Worm (Caenorhabditis elegans) whole organism, L1 larva: ENCODE data around the gene gtf-2H1.

Source experiments
- C16A3.4 ChIP-seq: fragments of 150-350 bp; optimal IDR thresholded peaks from 2 replicates; lab custom pipeline; 2014; ENCODE audit warnings: missing biosample characterization, missing genetic modification characterization
- aha-1 ChIP-seq: fragments of 150-350 bp; optimal IDR thresholded peaks from 2 replicates; lab custom pipeline; 2014; ENCODE audit warnings: missing biosample characterization, missing genetic modification characterization
- alr-1 ChIP-seq: fragments of 200-800 bp; sonication (Bioruptor generic); optimal IDR thresholded peaks from 2 replicates; lab custom pipeline; 2018; ENCODE audit warnings: borderline replicate concordance, mild to moderate bottlenecking, missing genetic modification characterization, missing compliant biosample characterization
- ama-1 ChIP-seq: fragments of 150-350 bp; optimal IDR thresholded peaks from 2 replicates; lab custom pipeline; 2014
- blmp-1 ChIP-seq: fragments of 150-350 bp; optimal IDR thresholded peaks from 2 replicates; lab custom pipeline; 2014; ENCODE audit warnings: missing biosample characterization, missing genetic modification characterization
- ceh-63 ChIP-seq: fragments of 200-800 bp; sonication (Bioruptor generic); optimal IDR thresholded peaks from 2 replicates; lab custom pipeline; 2018; ENCODE audit warnings: mild to moderate bottlenecking, missing genetic modification characterization, missing compliant biosample characterization
- ceh-90 ChIP-seq: sonication (generic microtip); optimal IDR thresholded peaks from 2 replicates; lab custom pipeline; 2016; ENCODE audit warnings: missing genetic modification characterization, missing compliant biosample characterization
- dsc-1 ChIP-seq: sonication (generic microtip); optimal IDR thresholded peaks from 2 replicates; lab custom pipeline; 2016; ENCODE audit warnings: mild to moderate bottlenecking, missing genetic modification characterization, missing compliant biosample characterization
- efl-1 ChIP-seq, 4 experiments: fragments of 150-350 bp; optimal IDR thresholded peaks in 3 of 4; peaks in 1 of 4; 1 replicate in 1 of 4; 2 replicates in 3 of 4; lab custom pipeline; 2014; ENCODE audit warnings: missing biosample characterization in 2 of 4, missing genetic modification characterization in 2 of 4, missing genetic modification reagents in 2 of 4
- ets-5 ChIP-seq: fragments of 200-800 bp; sonication (Bioruptor generic); IDR thresholded peaks from 2 replicates; pipeline ENCODE4 v1.3.6; 2022; ENCODE audit warnings: missing genetic modification characterization, missing compliant biosample characterization
- fkh-4 ChIP-seq: sonication (generic microtip); optimal IDR thresholded peaks from 2 replicates; lab custom pipeline; 2016; ENCODE audit warnings: missing compliant biosample characterization, missing genetic modification characterization, borderline replicate concordance
- fkh-8 ChIP-seq: sonication (generic microtip); optimal IDR thresholded peaks from 2 replicates; lab custom pipeline; 2016; ENCODE audit warnings: mild to moderate bottlenecking, missing genetic modification characterization, missing compliant biosample characterization
- grh-1 ChIP-seq: fragments of 200-800 bp; sonication (Bioruptor generic); IDR thresholded peaks from 2 replicates; pipeline ENCODE4 v1.3.6; 2022; ENCODE audit warnings: missing genetic modification reagents, missing genetic modification characterization, missing compliant biosample characterization
- hlh-17 ChIP-seq: fragments of 200-800 bp; sonication (Bioruptor generic); optimal IDR thresholded peaks from 2 replicates; lab custom pipeline; 2018; ENCODE audit warnings: missing genetic modification characterization, mild to moderate bottlenecking, missing compliant biosample characterization, moderate library complexity, borderline replicate concordance
- hlh-4 ChIP-seq: sonication (generic microtip); optimal IDR thresholded peaks from 2 replicates; lab custom pipeline; 2016; ENCODE audit warnings: mild to moderate bottlenecking, missing genetic modification characterization, missing compliant biosample characterization
- hpl-2 ChIP-seq: fragments of 150-350 bp; optimal IDR thresholded peaks from 2 replicates; lab custom pipeline; 2014; ENCODE audit warnings: missing biosample characterization, missing genetic modification reagents, missing genetic modification characterization
- irx-1 ChIP-seq: sonication (generic microtip); optimal IDR thresholded peaks from 2 replicates; lab custom pipeline; 2016; ENCODE audit warnings: missing genetic modification characterization, missing compliant biosample characterization
- isw-1 ChIP-seq: fragments of 200-800 bp; sonication (Bioruptor generic); IDR thresholded peaks from 2 replicates; pipeline ENCODE4 v1.3.6; 2022; ENCODE audit warnings: missing genetic modification characterization, missing compliant biosample characterization
- jun-1 ChIP-seq: fragments of 150-350 bp; optimal IDR thresholded peaks from 2 replicates; lab custom pipeline; 2014; ENCODE audit warnings: missing biosample characterization, missing genetic modification reagents, missing genetic modification characterization
- lin-13 ChIP-seq: fragments of 150-350 bp; optimal IDR thresholded peaks from 2 replicates; lab custom pipeline; 2014; ENCODE audit warnings: missing biosample characterization, missing genetic modification reagents, missing genetic modification characterization
- lin-14 ChIP-seq: fragments of 200-800 bp; sonication (Bioruptor generic); optimal IDR thresholded peaks from 2 replicates; lab custom pipeline; 2018; ENCODE audit warnings: mild to moderate bottlenecking, missing genetic modification characterization, moderate library complexity, missing compliant biosample characterization
- lin-15B ChIP-seq: fragments of 150-350 bp; sonication (generic microtip); optimal IDR thresholded peaks from 3 replicates; lab custom pipeline; 2014; ENCODE audit warnings: missing biosample characterization, missing genetic modification characterization
- lin-35 ChIP-seq, 2 experiments: fragments of 150-350 bp; optimal IDR thresholded peaks; 2 replicates each; lab custom pipeline; 2014; ENCODE audit warnings: missing biosample characterization in 2 of 2, missing genetic modification characterization in 2 of 2, missing genetic modification reagents in 2 of 2
- lin-39 ChIP-seq: fragments of 150-350 bp; optimal IDR thresholded peaks from 2 replicates; lab custom pipeline; 2014; ENCODE audit warnings: missing biosample characterization, missing genetic modification reagents, missing genetic modification characterization
- lir-3 ChIP-seq: sonication (generic microtip); optimal IDR thresholded peaks from 2 replicates; lab custom pipeline; 2016; ENCODE audit warnings: mild to moderate bottlenecking, missing genetic modification characterization, moderate library complexity, missing compliant biosample characterization; ENCODE audit not compliant: poor library complexity
- lsy-2 ChIP-seq, 2 experiments: fragments of 150-350 bp; optimal IDR thresholded peaks; 2 replicates each; lab custom pipeline; 2014; ENCODE audit warnings: missing biosample characterization in 2 of 2, missing genetic modification characterization in 2 of 2
- mef-2 ChIP-seq: fragments of 150-350 bp; optimal IDR thresholded peaks from 2 replicates; lab custom pipeline; 2014; ENCODE audit warnings: missing biosample characterization, missing genetic modification characterization
- mep-1 ChIP-seq: fragments of 150-350 bp; optimal IDR thresholded peaks from 2 replicates; lab custom pipeline; 2014; ENCODE audit warnings: missing biosample characterization, missing genetic modification characterization
- nhr-11 ChIP-seq: fragments of 150-350 bp; optimal IDR thresholded peaks from 2 replicates; lab custom pipeline; 2014; ENCODE audit warnings: missing biosample characterization, missing genetic modification characterization
- nhr-19 ChIP-seq: fragments of 200-800 bp; sonication (Bioruptor generic); conservative IDR thresholded peaks from 2 replicates; pipeline ENCODE4 v1.3.6; 2022; ENCODE audit warnings: missing genetic modification characterization, missing compliant biosample characterization
- nhr-237 ChIP-seq: fragments of 150-350 bp; optimal IDR thresholded peaks from 2 replicates; lab custom pipeline; 2014; ENCODE audit warnings: missing biosample characterization, missing genetic modification characterization
- nhr-47 ChIP-seq: sonication (generic microtip); optimal IDR thresholded peaks from 2 replicates; lab custom pipeline; 2016; ENCODE audit warnings: mild to moderate bottlenecking, missing genetic modification characterization, moderate library complexity, missing compliant biosample characterization
- nhr-71 ChIP-seq: sonication (generic microtip); optimal IDR thresholded peaks from 2 replicates; lab custom pipeline; 2016; ENCODE audit warnings: mild to moderate bottlenecking, missing genetic modification characterization, moderate library complexity, missing compliant biosample characterization
- nhr-76 ChIP-seq: sonication (generic microtip); optimal IDR thresholded peaks from 2 replicates; lab custom pipeline; 2017; ENCODE audit warnings: missing biosample characterization, missing genetic modification characterization
- nhr-77 ChIP-seq: fragments of 150-350 bp; optimal IDR thresholded peaks from 2 replicates; lab custom pipeline; 2014; ENCODE audit warnings: missing biosample characterization, missing genetic modification characterization
- nhr-85 ChIP-seq: sonication (generic microtip); peaks from one replicate; lab custom pipeline; 2016; ENCODE audit warnings: missing genetic modification characterization, inconsistent platforms, missing compliant biosample characterization
- pax-3 ChIP-seq: fragments of 200-800 bp; sonication (Bioruptor generic); optimal IDR thresholded peaks from 2 replicates; lab custom pipeline; 2018; ENCODE audit warnings: mild to moderate bottlenecking, missing genetic modification characterization, moderate library complexity, missing compliant biosample characterization
- pqm-1 ChIP-seq: sonication (generic microtip); optimal IDR thresholded peaks from 3 replicates; lab custom pipeline; 2017; ENCODE audit warnings: missing biosample characterization, missing genetic modification characterization
- rnt-1 ChIP-seq: sonication (generic microtip); optimal IDR thresholded peaks from 2 replicates; lab custom pipeline; 2016; ENCODE audit warnings: mild to moderate bottlenecking, missing genetic modification characterization, moderate library complexity, missing compliant biosample characterization
- sox-4 ChIP-seq: sonication (generic microtip); optimal IDR thresholded peaks from 2 replicates; lab custom pipeline; 2016; ENCODE audit warnings: missing genetic modification characterization, missing compliant biosample characterization
- sptf-1 ChIP-seq: fragments of 150-350 bp; optimal IDR thresholded peaks from 2 replicates; lab custom pipeline; 2014; ENCODE audit warnings: missing biosample characterization, missing genetic modification characterization
- swsn-7 ChIP-seq: sonication (generic microtip); optimal IDR thresholded peaks from 2 replicates; lab custom pipeline; 2016; ENCODE audit warnings: missing genetic modification characterization, missing compliant biosample characterization
- tbx-2 ChIP-seq: sonication (generic microtip); optimal IDR thresholded peaks from 2 replicates; lab custom pipeline; 2016; ENCODE audit warnings: missing genetic modification characterization, missing compliant biosample characterization
- unc-130 ChIP-seq: fragments of 150-350 bp; optimal IDR thresholded peaks from 2 replicates; lab custom pipeline; 2017; ENCODE audit warnings: missing biosample characterization, missing genetic modification characterization, inconsistent platforms
- unc-98 ChIP-seq: fragments of 200-800 bp; sonication (Bioruptor generic); IDR thresholded peaks from 2 replicates; pipeline ENCODE4 v1.3.6; 2022; ENCODE audit warnings: missing genetic modification characterization, missing compliant biosample characterization
- vab-15 ChIP-seq: sonication (generic microtip); optimal IDR thresholded peaks from 2 replicates; lab custom pipeline; 2017; ENCODE audit warnings: missing genotype, mild to moderate bottlenecking, missing genetic modification characterization, missing compliant biosample characterization
- xbp-1 ChIP-seq: sonication (generic microtip); optimal IDR thresholded peaks from 2 replicates; lab custom pipeline; 2016; ENCODE audit warnings: missing genetic modification characterization, missing compliant biosample characterization
- zag-1 ChIP-seq: fragments of 150-350 bp; optimal IDR thresholded peaks from 2 replicates; lab custom pipeline; 2014; ENCODE audit warnings: missing biosample characterization, missing genetic modification characterization
- zip-4 ChIP-seq: fragments of 200-800 bp; sonication (Bioruptor generic); optimal IDR thresholded peaks from 2 replicates; lab custom pipeline; 2018; ENCODE audit warnings: mild to moderate bottlenecking, missing genetic modification characterization, moderate library complexity, missing compliant biosample characterization
- ztf-11 ChIP-seq, 2 experiments: sonication (generic microtip); optimal IDR thresholded peaks; 2 replicates each; lab custom pipeline; 2016 to 2017; ENCODE audit warnings: missing genetic modification characterization in 2 of 2, missing biosample characterization in 1 of 2, missing compliant biosample characterization in 1 of 2
- ztf-4 ChIP-seq: fragments of 150-350 bp; optimal IDR thresholded peaks from 2 replicates; lab custom pipeline; 2014; ENCODE audit warnings: missing biosample characterization, missing genetic modification characterization

The gtf-2H1 gene

DNA sequence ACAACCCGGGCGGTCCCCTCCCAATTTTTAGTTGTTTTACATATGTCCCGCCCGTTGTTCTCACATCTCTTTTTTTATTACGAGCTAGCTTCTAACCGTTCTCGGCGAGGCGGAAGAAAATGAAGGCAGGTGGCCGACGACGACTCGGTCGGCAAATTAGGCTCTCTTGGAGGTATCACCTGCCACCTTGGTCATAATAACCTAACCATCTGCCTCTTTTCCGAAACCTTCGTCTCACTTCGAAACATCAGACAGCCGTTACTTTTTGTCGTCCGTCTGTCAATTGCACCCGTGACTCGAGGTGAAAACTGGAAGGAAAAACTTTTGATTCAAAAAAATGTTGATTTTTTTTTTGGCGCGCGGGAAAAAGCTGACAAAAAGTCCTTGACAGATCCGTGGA lies 54.1 kb downstream of the gtf-2H1 start:
- TF ChIP-seq hlh-17 (GFP tag; lab: Kevin White, UChicago) (no peak), ama-1 (no peak), nhr-85 (tag; lab: Kevin White, UChicago) (peak; percentile 82), nhr-71 (tag; lab: Kevin White, UChicago) (peak; percentile 10), nhr-77 (no peak), isw-1 (no peak), jun-1 (no peak), ztf-11 (tag; optimal IDR thresholded peaks at IDR 0.05; lab: Kevin White, UChicago) (no peak), efl-1 (optimal IDR thresholded peaks at IDR 0.05; lab: Kevin White, UChicago) (no peak), efl-1 (GFP tag; optimal IDR thresholded peaks at IDR 0.05 in 1 of 2; lab: Kevin White, UChicago) (peak in 1 of 2 experiments; percentile 34), hpl-2 (GFP tag; lab: Kevin White, UChicago) (no peak), nhr-47 (tag; lab: Kevin White, UChicago) (no peak), lin-14 (peak; percentile 32), lir-3 (tag; lab: Kevin White, UChicago) (no peak)

DNA sequence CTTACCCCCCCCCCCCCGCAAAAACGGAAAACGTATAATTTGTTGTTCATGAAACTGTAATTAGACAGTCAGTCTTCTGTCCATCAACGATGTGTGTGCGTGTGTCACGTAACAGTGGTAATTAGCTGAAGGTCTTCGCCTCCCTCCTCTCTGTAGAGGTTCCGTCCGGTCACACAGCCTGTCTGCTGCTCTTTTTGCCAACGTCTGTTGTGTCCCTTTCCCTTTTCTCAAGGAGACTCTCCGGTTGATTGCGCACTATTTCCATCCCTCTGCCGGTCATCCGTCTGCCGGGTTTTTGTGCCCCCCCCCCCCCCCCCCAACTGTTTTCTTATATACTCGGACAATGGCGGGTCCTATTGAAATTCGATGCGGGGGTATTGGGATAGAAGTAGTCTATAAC lies 55.9 kb downstream of the gtf-2H1 start:
- TF ChIP-seq alr-1 (tag; lab: Kevin White, UChicago) = no peak
- TF ChIP-seq lin-14 = peak; percentile 47
- no peak for TF ChIP-seq ztf-4 (tag; lab: Kevin White, UChicago)
- no peak for TF ChIP-seq aha-1
- no peak for TF ChIP-seq nhr-71 (tag; lab: Kevin White, UChicago)
- no peak for TF ChIP-seq lin-35 (GFP tag; optimal IDR thresholded peaks at IDR 0.05; lab: Kevin White, UChicago)
- peak; percentile 9 for TF ChIP-seq tbx-2 (tag; lab: Kevin White, UChicago)
- no peak for TF ChIP-seq nhr-11 (tag; lab: Kevin White, UChicago)
- no peak for TF ChIP-seq lin-13 (GFP tag; lab: Kevin White, UChicago)
- TF ChIP-seq xbp-1 (tag; lab: Kevin White, UChicago) = no peak
- no peak for TF ChIP-seq efl-1 (optimal IDR thresholded peaks at IDR 0.05; lab: Kevin White, UChicago)
- TF ChIP-seq efl-1 (GFP tag; optimal IDR thresholded peaks at IDR 0.05 in 1 of 2; lab: Kevin White, UChicago) = peak in 1 of 2 experiments; percentile 80
- no peak for TF ChIP-seq isw-1
- no peak for TF ChIP-seq hlh-4 (tag; lab: Kevin White, UChicago)
- no peak for TF ChIP-seq hpl-2 (GFP tag; lab: Kevin White, UChicago)
- TF ChIP-seq mef-2 (tag; lab: Kevin White, UChicago) = no peak
- no peak for TF ChIP-seq pax-3
- TF ChIP-seq jun-1 = no peak
- TF ChIP-seq lin-15B (tag; lab: Kevin White, UChicago) = no peak
- TF ChIP-seq fkh-4 (tag; lab: Kevin White, UChicago) = no peak
- TF ChIP-seq nhr-76 (tag; lab: Kevin White, UChicago) = no peak
- peak; percentile 42 for TF ChIP-seq blmp-1 (tag; lab: Kevin White, UChicago)
- no peak for TF ChIP-seq unc-98 (GFP tag; lab: Robert Waterston, UW)
- TF ChIP-seq rnt-1 (tag; lab: Kevin White, UChicago) = no peak
- TF ChIP-seq lsy-2 (tag; optimal IDR thresholded peaks at IDR 0.05; lab: Kevin White, UChicago) = no peak
- no peak for TF ChIP-seq ceh-63
- TF ChIP-seq irx-1 (tag; lab: Kevin White, UChicago) = no peak
- TF ChIP-seq zip-4 (GFP tag; lab: Kevin White, UChicago) = no peak
- no peak for TF ChIP-seq fkh-8 (tag; lab: Kevin White, UChicago)
- no peak for TF ChIP-seq nhr-47 (tag; lab: Kevin White, UChicago)
- TF ChIP-seq pqm-1 (tag; lab: Kevin White, UChicago) = no peak
- TF ChIP-seq C16A3.4 (tag; lab: Kevin White, UChicago) = no peak
- TF ChIP-seq zag-1 = no peak
- TF ChIP-seq sox-4 (tag; lab: Kevin White, UChicago) = no peak
- TF ChIP-seq mep-1 (tag; lab: Kevin White, UChicago) = peak; percentile 22
- 0 out of 2 replicates have a peak, but pooled peaks have one; percentile 15 for TF ChIP-seq nhr-19 (GFP tag; lab: Robert Waterston, UW)
- no peak for TF ChIP-seq vab-15 (tag; lab: Kevin White, UChicago)
- no peak for TF ChIP-seq dsc-1 (tag; lab: Kevin White, UChicago)
- TF ChIP-seq nhr-237 = no peak
- TF ChIP-seq ztf-11 (tag; optimal IDR thresholded peaks at IDR 0.05; lab: Kevin White, UChicago) = peak in 1 of 2 experiments; percentile 16
- TF ChIP-seq ceh-90 (tag; lab: Kevin White, UChicago) = no peak
- peak; percentile 83 for TF ChIP-seq nhr-85 (tag; lab: Kevin White, UChicago)
- TF ChIP-seq swsn-7 (tag; lab: Kevin White, UChicago) = no peak
- TF ChIP-seq ets-5 = no peak
- TF ChIP-seq lin-39 (tag; lab: Kevin White, UChicago) = no peak
- TF ChIP-seq sptf-1 (tag; lab: Kevin White, UChicago) = no peak
- no peak for TF ChIP-seq unc-130
- TF ChIP-seq grh-1 (GFP tag; lab: Robert Waterston, UW) = no peak; the same call in 1 of the 2 replicates
